Fruit fly (Drosophila melanogaster): ENCODE results near the gene peb.

- TF ChIP-seq psq (optimal IDR thresholded peaks at IDR 0.05) (no peak), ttk (optimal IDR thresholded peaks at IDR 0.05) (no peak), h (optimal IDR thresholded peaks at IDR 0.05) (no peak)
Observed at dm6 chrX:4612454-4612853, 4.9 kb upstream of the peb start.
